Worm (Caenorhabditis elegans): ENCODE measurements around the gene Y116A8C.27.

DNA sequence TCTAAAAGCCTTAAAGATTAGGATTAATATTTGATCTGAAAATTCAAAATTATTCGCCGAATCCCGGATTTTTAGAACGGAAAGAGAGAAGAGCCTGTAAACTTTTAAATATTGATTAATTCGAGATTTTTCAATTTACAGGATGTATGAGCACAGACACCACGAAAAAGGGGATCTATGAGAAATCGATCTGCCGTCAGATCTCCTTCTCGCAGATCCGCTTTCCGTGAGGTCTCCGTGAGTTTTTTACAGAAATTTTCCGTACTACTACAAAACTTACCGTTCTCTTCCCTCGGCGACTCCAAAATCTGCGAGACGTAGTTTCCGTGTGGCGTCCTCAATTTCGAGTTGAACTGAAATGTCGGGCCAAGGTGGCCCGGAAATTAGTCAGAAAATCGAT, 12.1 kb upstream of the Y116A8C.27 start:
- TF ChIP-seq elt-3 (tag; optimal IDR thresholded peaks at IDR 0.05) (no peak), nhr-237 (tag; optimal IDR thresholded peaks at IDR 0.05) (no peak)

Data from whole organism, mixed stage, embryonic.